Fruit fly (Drosophila melanogaster) whole organism, embryonic: ENCODE measurements around the gene CG34258.

ENCODE experiments used
- Bgb ChIP-seq: fragments of 200-800 bp; sonication (Bioruptor generic); IDR thresholded peaks from 2 replicates; pipeline ENCODE4 v1.3.6; 2022; ENCODE audit warnings: missing biosample characterization, missing genetic modification characterization; ENCODE audit not compliant: partially characterized antibody
- Blimp-1 ChIP-seq: fragments of 200-800 bp; sonication (Bioruptor generic); optimal IDR thresholded peaks from 3 replicates; lab custom pipeline; 2018; ENCODE audit warnings: missing biosample characterization, missing genetic modification characterization, mild to moderate bottlenecking, moderate library complexity, missing genetic modification reagents
- CG10147 ChIP-seq: fragments of 200-800 bp; sonication (Bioruptor generic); optimal IDR thresholded peaks from 2 replicates; lab custom pipeline; 2019; ENCODE audit warnings: missing biosample characterization, mild to moderate bottlenecking, missing genetic modification characterization, moderate library complexity
- CG10431 ChIP-seq: fragments of 200-800 bp; sonication (Bioruptor generic); optimal IDR thresholded peaks from 3 replicates; lab custom pipeline; 2018; ENCODE audit warnings: missing biosample characterization, mild to moderate bottlenecking, missing genetic modification characterization
- CG10462 ChIP-seq: fragments of 200-800 bp; sonication (Bioruptor generic); optimal IDR thresholded peaks from 2 replicates; lab custom pipeline; 2016; ENCODE audit warnings: missing biosample characterization, missing genetic modification characterization
- CG10565 ChIP-seq: fragments of 200-800 bp; sonication (Bioruptor generic); optimal IDR thresholded peaks from 3 replicates; lab custom pipeline; 2016; ENCODE audit warnings: missing biosample characterization, mild to moderate bottlenecking, missing genetic modification characterization
- CG11695 ChIP-seq: fragments of 200-800 bp; sonication (Bioruptor generic); IDR thresholded peaks from 3 replicates; pipeline ENCODE4 v1.3.6; 2022; ENCODE audit warnings: missing biosample characterization, missing genetic modification characterization
- CG12155 ChIP-seq: fragments of 200-800 bp; sonication (Bioruptor generic); optimal IDR thresholded peaks from 3 replicates; lab custom pipeline; 2016; ENCODE audit warnings: missing biosample characterization, missing genetic modification characterization
- CG12299 ChIP-seq: fragments of 200-800 bp; sonication (Bioruptor generic); optimal IDR thresholded peaks from 2 replicates; lab custom pipeline; 2018; ENCODE audit warnings: missing biosample characterization, mild to moderate bottlenecking, missing genetic modification characterization
- CG12942 ChIP-seq: fragments of 200-800 bp; sonication (Bioruptor generic); optimal IDR thresholded peaks from 3 replicates; lab custom pipeline; 2016; ENCODE audit warnings: missing biosample characterization, missing genetic modification characterization
- CG1647 ChIP-seq: fragments of 200-800 bp; sonication (Bioruptor generic); optimal IDR thresholded peaks from 3 replicates; lab custom pipeline; 2016; ENCODE audit warnings: missing biosample characterization, missing genetic modification characterization
- CG18599 ChIP-seq: fragments of 200-800 bp; sonication (Bioruptor generic); optimal IDR thresholded peaks from 3 replicates; lab custom pipeline; 2017; ENCODE audit warnings: missing biosample characterization, missing genetic modification characterization, mild to moderate bottlenecking, moderate library complexity, missing genetic modification reagents
- CG4820 ChIP-seq: fragments of 200-800 bp; sonication (Bioruptor generic); optimal IDR thresholded peaks from 3 replicates; lab custom pipeline; 2016; ENCODE audit warnings: missing biosample characterization, missing genetic modification characterization
- CG6254 ChIP-seq: fragments of 200-800 bp; sonication (Bioruptor generic); optimal IDR thresholded peaks from 3 replicates; lab custom pipeline; 2017; ENCODE audit warnings: mild to moderate bottlenecking, missing biosample characterization, missing genetic modification reagents, missing genetic modification characterization
- CG7556 ChIP-seq: fragments of 200-800 bp; sonication (Bioruptor generic); optimal IDR thresholded peaks from 2 replicates; lab custom pipeline; 2017; ENCODE audit warnings: missing biosample characterization, mild to moderate bottlenecking, missing genetic modification characterization
- CG8765 ChIP-seq: fragments of 200-800 bp; sonication (Bioruptor generic); IDR thresholded peaks from 2 replicates; pipeline ENCODE4 v1.3.6; 2022; ENCODE audit warnings: missing biosample characterization, missing genetic modification characterization
- CG9437 ChIP-seq: fragments of 200-800 bp; sonication (Bioruptor generic); optimal IDR thresholded peaks from 2 replicates; lab custom pipeline; 2018; ENCODE audit warnings: missing biosample characterization, mild to moderate bottlenecking, missing genetic modification characterization
- CG9817 ChIP-seq: fragments of 200-800 bp; sonication (Bioruptor generic); optimal IDR thresholded peaks from 2 replicates; lab custom pipeline; 2018; ENCODE audit warnings: missing biosample characterization, mild to moderate bottlenecking, missing genetic modification characterization, moderate library complexity
- CG9932 ChIP-seq: fragments of 200-800 bp; sonication (Bioruptor generic); IDR thresholded peaks from 2 replicates; pipeline ENCODE4 v1.3.6; 2022; ENCODE audit warnings: missing biosample characterization, missing genetic modification characterization
- Doc3 ChIP-seq: fragments of 200-800 bp; sonication (Bioruptor generic); IDR thresholded peaks from 3 replicates; pipeline ENCODE4 v1.3.6; 2022; ENCODE audit warnings: missing biosample characterization, missing genetic modification characterization; ENCODE audit not compliant: partially characterized antibody
- ERR ChIP-seq: fragments of 200-800 bp; sonication (Bioruptor generic); optimal IDR thresholded peaks from 2 replicates; lab custom pipeline; 2016; ENCODE audit warnings: missing biosample characterization, missing genetic modification characterization
- Elba2 ChIP-seq: fragments of 200-800 bp; sonication (Bioruptor generic); optimal IDR thresholded peaks from 3 replicates; lab custom pipeline; 2016; ENCODE audit warnings: missing biosample characterization, missing genetic modification characterization
- Fer2 ChIP-seq: fragments of 200-800 bp; sonication (Bioruptor generic); optimal IDR thresholded peaks from 2 replicates; lab custom pipeline; 2018; ENCODE audit warnings: missing biosample characterization, mild to moderate bottlenecking, missing genetic modification characterization, moderate library complexity
- Gsc ChIP-seq: fragments of 200-800 bp; sonication (Bioruptor generic); IDR thresholded peaks from 2 replicates; pipeline ENCODE4 v1.3.6; 2022; ENCODE audit warnings: missing biosample characterization, missing genetic modification characterization
- HLH54F ChIP-seq: fragments of 200-800 bp; sonication (Bioruptor generic); optimal IDR thresholded peaks from 3 replicates; lab custom pipeline; 2016; ENCODE audit warnings: missing biosample characterization, missing genetic modification characterization
- Hr78 ChIP-seq, 2 experiments: fragments of 200-800 bp in 1 of 2; fragments of >200 bp in 1 of 2; sonication (Bioruptor generic) in 1 of 2; optimal IDR thresholded peaks; 2 replicates each; lab custom pipeline; 2017 to 2019; ENCODE audit warnings: missing biosample characterization in 2 of 2, missing genetic modification characterization in 2 of 2, mild to moderate bottlenecking in 1 of 2, moderate library complexity in 1 of 2
- Max ChIP-seq: fragments of 200-800 bp; sonication (Bioruptor generic); optimal IDR thresholded peaks from 2 replicates; lab custom pipeline; 2016; ENCODE audit warnings: missing biosample characterization, mild to moderate bottlenecking, missing genetic modification characterization
- NK7.1 ChIP-seq: fragments of 200-800 bp; sonication (Bioruptor generic); optimal IDR thresholded peaks from 3 replicates; lab custom pipeline; 2016; ENCODE audit warnings: missing biosample characterization, missing genetic modification characterization
- Pdp1 ChIP-seq, 2 experiments: fragments of 200-800 bp; sonication (Bioruptor generic); optimal IDR thresholded peaks; 3 replicates each; lab custom pipeline; 2016; ENCODE audit warnings: missing biosample characterization in 2 of 2, missing genetic modification characterization in 2 of 2, mild to moderate bottlenecking in 1 of 2, moderate library complexity in 1 of 2
- Ravus ChIP-seq: fragments of 200-800 bp; sonication (Bioruptor generic); IDR thresholded peaks from 2 replicates; pipeline ENCODE4 v1.3.6; 2022; ENCODE audit warnings: missing biosample characterization, missing genetic modification characterization
- Sox100B ChIP-seq: fragments of 200-800 bp; sonication (Bioruptor generic); optimal IDR thresholded peaks from 3 replicates; lab custom pipeline; 2018; ENCODE audit warnings: missing biosample characterization, mild to moderate bottlenecking, missing genetic modification characterization
- Trl ChIP-seq, 3 experiments: fragments of >200 bp in 2 of 3; fragments of 200-800 bp in 1 of 3; sonication (Bioruptor generic) in 1 of 3; optimal IDR thresholded peaks; 2 replicates in 1 of 3; 3 replicates in 2 of 3; lab custom pipeline; 2016 to 2017; ENCODE audit warnings: missing biosample characterization in 1 of 3, missing genetic modification characterization in 1 of 3
- Xbp1 ChIP-seq: fragments of 200-800 bp; sonication (Bioruptor generic); optimal IDR thresholded peaks from 3 replicates; lab custom pipeline; 2016; ENCODE audit warnings: missing biosample characterization, mild to moderate bottlenecking, missing genetic modification characterization
- ara ChIP-seq: fragments of 200-800 bp; sonication (Bioruptor generic); IDR thresholded peaks from 2 replicates; pipeline ENCODE4 v1.3.6; 2022; ENCODE audit warnings: missing biosample characterization, missing genetic modification characterization
- az2 ChIP-seq: fragments of 200-800 bp; sonication (Bioruptor generic); optimal IDR thresholded peaks from 3 replicates; lab custom pipeline; 2016; ENCODE audit warnings: missing biosample characterization, missing genetic modification characterization
- bbx ChIP-seq: fragments of 200-800 bp; sonication (Bioruptor generic); IDR thresholded peaks from 2 replicates; pipeline ENCODE4 v1.3.6; 2022; ENCODE audit warnings: missing biosample characterization, missing genetic modification characterization; ENCODE audit not compliant: partially characterized antibody
- chm ChIP-seq: fragments of 200-800 bp; sonication (Bioruptor generic); IDR thresholded peaks from 2 replicates; pipeline ENCODE4 v1.3.6; 2022; ENCODE audit warnings: missing biosample characterization, missing genetic modification characterization
- disco-r ChIP-seq: fragments of 200-800 bp; sonication (Bioruptor generic); optimal IDR thresholded peaks from 2 replicates; lab custom pipeline; 2016; ENCODE audit warnings: missing biosample characterization, missing genetic modification characterization
- dm ChIP-seq: fragments of 200-800 bp; sonication (Bioruptor generic); optimal IDR thresholded peaks from 3 replicates; lab custom pipeline; 2016; ENCODE audit warnings: missing biosample characterization, missing genetic modification characterization
- dysf ChIP-seq: fragments of 200-800 bp; sonication (Bioruptor generic); IDR thresholded peaks from 3 replicates; pipeline ENCODE4 v1.3.6; 2022; ENCODE audit warnings: missing biosample characterization, missing genetic modification characterization
- lbe ChIP-seq: fragments of 200-800 bp; sonication (Bioruptor generic); optimal IDR thresholded peaks from 2 replicates; lab custom pipeline; 2016; ENCODE audit warnings: missing biosample characterization, mild to moderate bottlenecking, missing genetic modification characterization
- pb ChIP-seq: fragments of 200-800 bp; sonication (Bioruptor generic); optimal IDR thresholded peaks from 3 replicates; lab custom pipeline; 2016; ENCODE audit warnings: missing biosample characterization, missing genetic modification characterization
- pho ChIP-seq: fragments of 200-800 bp; sonication (Bioruptor generic); optimal IDR thresholded peaks from 2 replicates; lab custom pipeline; 2016; ENCODE audit warnings: missing biosample characterization, missing genetic modification characterization
- pnt ChIP-seq: fragments of 200-800 bp; sonication (Bioruptor generic); optimal IDR thresholded peaks from 3 replicates; lab custom pipeline; 2016; ENCODE audit warnings: missing biosample characterization, missing genetic modification characterization
- run ChIP-seq: fragments of 200-800 bp; sonication (Bioruptor generic); optimal IDR thresholded peaks from 3 replicates; lab custom pipeline; 2018; ENCODE audit warnings: missing biosample characterization, mild to moderate bottlenecking, missing genetic modification characterization
- sd ChIP-seq: fragments of 200-800 bp; sonication (Bioruptor generic); optimal IDR thresholded peaks from 3 replicates; lab custom pipeline; 2018; ENCODE audit warnings: missing biosample characterization, mild to moderate bottlenecking, missing genetic modification characterization, moderate library complexity
- sim ChIP-seq: fragments of 200-800 bp; sonication (Bioruptor generic); IDR thresholded peaks from 2 replicates; pipeline ENCODE4 v1.3.6; 2022; ENCODE audit warnings: missing biosample characterization, missing genetic modification characterization
- sisA ChIP-seq: fragments of 200-800 bp; sonication (Bioruptor generic); IDR thresholded peaks from 2 replicates; pipeline ENCODE4 v1.3.6; 2022; ENCODE audit warnings: missing biosample characterization, missing genetic modification characterization
- sna ChIP-seq: fragments of 200-800 bp; sonication (Bioruptor generic); IDR thresholded peaks from 2 replicates; pipeline ENCODE4 v1.3.6; 2022; ENCODE audit warnings: missing biosample characterization, missing genetic modification characterization; ENCODE audit not compliant: partially characterized antibody
- stc ChIP-seq: fragments of 200-800 bp; sonication (Bioruptor generic); IDR thresholded peaks from 2 replicates; pipeline ENCODE4 v1.3.6; 2022; ENCODE audit warnings: missing biosample characterization, missing genetic modification characterization
- wek ChIP-seq: fragments of 200-800 bp; sonication (Bioruptor generic); optimal IDR thresholded peaks from 3 replicates; lab custom pipeline; 2018; ENCODE audit warnings: missing biosample characterization, mild to moderate bottlenecking, missing genetic modification characterization, moderate library complexity

CG34258 gene

DNA sequence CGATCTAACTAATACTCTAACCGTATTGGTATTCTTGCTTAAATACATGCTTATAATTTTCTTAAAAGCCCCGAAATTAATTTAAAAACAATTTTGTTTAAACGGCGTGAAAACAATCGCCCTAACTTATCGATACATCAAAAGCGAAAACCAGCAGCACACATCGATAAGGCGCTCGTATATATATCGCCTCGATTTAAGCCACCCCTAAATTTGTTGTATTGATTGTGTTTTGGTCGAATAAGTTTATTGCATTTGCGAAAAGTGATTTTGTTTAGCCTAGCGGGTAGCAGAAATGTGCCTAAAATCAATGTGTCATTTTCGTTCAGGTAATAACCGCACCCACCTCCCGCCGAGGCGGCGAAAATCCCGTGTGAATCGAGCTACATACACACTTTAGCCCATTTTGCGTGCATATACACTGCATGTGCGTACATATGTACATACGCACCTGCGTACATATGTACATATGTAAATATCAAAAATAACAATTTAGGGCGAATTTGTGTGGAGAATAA is 40.0 kb upstream of the CG34258 start, which contains the start of the genes CG7646 and Nca (continued):
- TF ChIP-seq bbx (GFP tag; lab: Robert Waterston, UW) (peak; percentile 95), CG10565 (GFP tag; lab: Kevin White, UChicago) (no peak), Elba2 (GFP tag; lab: Kevin White, UChicago) (peak; percentile 77), CG10147 (GFP tag; lab: Kevin White, UChicago) (no peak), pho (GFP tag; lab: Kevin White, UChicago) (no peak), pnt (GFP tag; lab: Kevin White, UChicago) (no peak), CG9932 (GFP tag; lab: Robert Waterston, UW) (no peak), stc (no peak; the same call in 1 of the 2 replicates), disco-r (GFP tag; lab: Kevin White, UChicago) (no peak), CG1647 (GFP tag; lab: Kevin White, UChicago) (no peak), NK7.1 (GFP tag; lab: Kevin White, UChicago) (no peak), sisA (GFP tag; lab: Robert Waterston, UW) (no peak), Hr78 (GFP tag; optimal IDR thresholded peaks at IDR 0.05; lab: Kevin White, UChicago) (no peak), Xbp1 (GFP tag; lab: Kevin White, UChicago) (no peak), Fer2 (no peak), Pdp1 (GFP tag; optimal IDR thresholded peaks at IDR 0.05; lab: Kevin White, UChicago) (no peak), CG10431 (GFP tag; lab: Kevin White, UChicago) (no peak), dm (GFP tag; lab: Kevin White, UChicago) (no peak), sim (GFP tag; lab: Robert Waterston, UW) (no peak), CG10462 (no peak), dysf (no peak), Sox100B (GFP tag; lab: Kevin White, UChicago) (no peak), wek (GFP tag; lab: Kevin White, UChicago) (peak; percentile 75), Bgb (GFP tag; lab: Robert Waterston, UW) (peak; percentile 96), CG9817 (no peak), CG6254 (GFP tag; lab: Kevin White, UChicago) (no peak), sd (tag; lab: Kevin White, UChicago) (no peak), sna (peak; percentile 85), CG4820 (GFP tag; lab: Kevin White, UChicago) (no peak), Max (GFP tag; lab: Kevin White, UChicago) (no peak), chm (no peak), Blimp-1 (GFP tag; lab: Kevin White, UChicago) (no peak), ERR (GFP tag; lab: Kevin White, UChicago) (no peak), ara (no peak), CG18599 (no peak), CG12942 (no peak), pb (GFP tag; lab: Kevin White, UChicago) (no peak), CG11695 (no peak), run (tag; lab: Kevin White, UChicago) (no peak), CG7556 (no peak), CG9437 (GFP tag; lab: Kevin White, UChicago) (no peak), CG12155 (no peak), Trl (optimal IDR thresholded peaks at IDR 0.05; lab: Kevin White, UChicago) (no peak), Trl (GFP tag; optimal IDR thresholded peaks at IDR 0.05; lab: Kevin White, UChicago) (no peak), CG12299 (tag; lab: Kevin White, UChicago) (no peak), CG8765 (GFP tag; lab: Robert Waterston, UW) (no peak), HLH54F (no peak), Gsc (GFP tag; lab: Robert Waterston, UW) (no peak), Ravus (GFP tag; lab: Robert Waterston, UW) (no peak), Doc3 (GFP tag; lab: Robert Waterston, UW) (peak; percentile 86), lbe (GFP tag; lab: Kevin White, UChicago) (no peak), az2 (no peak)
